Worm (Caenorhabditis elegans) whole organism, L2 larva: ENCODE data around the gene pqn-13.

Experiments used
- Y55F3AM.14 ChIP-seq: fragments of 200-800 bp; sonication (Bioruptor generic); optimal IDR thresholded peaks from 2 replicates; lab custom pipeline; 2018; ENCODE audit warnings: mild to moderate bottlenecking, missing genetic modification characterization, missing compliant biosample characterization
- aly-2 ChIP-seq: fragments of 150-350 bp; optimal IDR thresholded peaks from 2 replicates; lab custom pipeline; 2014; ENCODE audit warnings: missing biosample characterization, missing genetic modification characterization
- ceh-16 ChIP-seq: fragments of 150-350 bp; optimal IDR thresholded peaks from 2 replicates; lab custom pipeline; 2014; ENCODE audit warnings: missing biosample characterization, missing genetic modification characterization
- dmd-4 ChIP-seq: sonication (generic microtip); optimal IDR thresholded peaks from 2 replicates; lab custom pipeline; 2017; ENCODE audit warnings: missing biosample characterization, missing genetic modification characterization
- elt-3 ChIP-seq: sonication (generic microtip); optimal IDR thresholded peaks from 2 replicates; lab custom pipeline; 2017; ENCODE audit warnings: missing biosample characterization, missing genetic modification characterization
- lin-11 ChIP-seq: fragments of 150-350 bp; sonication (generic microtip); optimal IDR thresholded peaks from 2 replicates; lab custom pipeline; 2014; ENCODE audit warnings: missing biosample characterization, missing genetic modification characterization, inconsistent platforms, mixed read lengths
- lsy-2 ChIP-seq, 2 experiments: fragments of 150-350 bp in 1 of 2; sonication (generic microtip) in 1 of 2; optimal IDR thresholded peaks; 2 replicates each; lab custom pipeline; 2014 to 2017; ENCODE audit warnings: missing biosample characterization in 2 of 2, missing genetic modification characterization in 2 of 2
- nhr-25 ChIP-seq: fragments of 150-350 bp; sonication (generic microtip); optimal IDR thresholded peaks from 3 replicates; lab custom pipeline; 2014; ENCODE audit warnings: missing biosample characterization, missing genetic modification characterization
- nhr-6 ChIP-seq: fragments of 150-350 bp; optimal IDR thresholded peaks from 2 replicates; lab custom pipeline; 2014; ENCODE audit warnings: missing biosample characterization, missing genetic modification characterization
- skn-1 ChIP-seq: sonication (generic microtip); optimal IDR thresholded peaks from 2 replicates; lab custom pipeline; 2017; ENCODE audit warnings: missing biosample characterization, missing genetic modification characterization
- zag-1 ChIP-seq: fragments of 150-350 bp; optimal IDR thresholded peaks from 2 replicates; lab custom pipeline; 2014; ENCODE audit warnings: missing biosample characterization, missing genetic modification characterization
- ztf-11 ChIP-seq: sonication (generic microtip); optimal IDR thresholded peaks from 2 replicates; lab custom pipeline; 2017; ENCODE audit warnings: missing biosample characterization, missing genetic modification characterization

DNA sequence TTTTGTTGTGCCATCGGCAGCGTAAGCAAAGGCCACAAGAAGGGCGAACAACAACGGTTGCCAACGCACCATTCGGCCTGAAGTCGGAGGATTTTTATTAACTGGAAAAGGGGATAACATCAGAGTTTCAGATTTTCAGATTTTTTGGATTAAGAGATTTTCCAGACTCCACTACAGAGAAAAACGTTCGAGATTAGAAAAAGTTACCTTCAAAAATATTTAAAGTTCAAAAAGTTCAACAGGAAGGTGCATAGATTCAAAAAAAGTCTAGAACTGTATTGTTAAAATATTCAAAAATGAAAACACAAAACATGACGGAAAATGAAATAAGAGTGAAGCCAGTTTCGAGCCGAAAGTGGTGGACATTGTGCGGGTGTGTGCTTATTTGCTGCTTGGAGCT is at the start of gene pqn-13:
- TF ChIP-seq dmd-4 (tag; lab: Kevin White, UChicago) (no peak), ztf-11 (tag; lab: Kevin White, UChicago) (no peak), skn-1 (tag; lab: Kevin White, UChicago) (no peak), nhr-6 (tag; lab: Kevin White, UChicago) (no peak), lsy-2 (tag; optimal IDR thresholded peaks at IDR 0.05; lab: Kevin White, UChicago) (no peak), lin-11 (tag; lab: Kevin White, UChicago) (no peak), ceh-16 (no peak), elt-3 (tag; lab: Kevin White, UChicago) (no peak), Y55F3AM.14 (GFP tag; lab: Kevin White, UChicago) (no peak), nhr-25 (tag; lab: Kevin White, UChicago) (no peak), zag-1 (tag; lab: Kevin White, UChicago) (no peak), aly-2 (no peak)
